Fruit fly (Drosophila melanogaster): ENCODE data around the gene Msp300.

Msp300 gene

dm6 chr2L:5224724-5225319 is 124.1 kb downstream of the Msp300 start:
- TF ChIP-seq CG4496 (GFP tag; IDR thresholded peaks at IDR 0.05) (peak; percentile 41; the same call in 2 of the 3 replicates), Pif1B (GFP tag; optimal IDR thresholded peaks at IDR 0.05) (no peak), CG14655 (GFP tag; optimal IDR thresholded peaks at IDR 0.05) (no peak), CG9948 (tag; optimal IDR thresholded peaks at IDR 0.05) (no peak), gl (tag; optimal IDR thresholded peaks at IDR 0.05) (no peak)

dm6 chr2L:5225547-5226213 is 125.0 kb downstream of the Msp300 start:
- TF ChIP-seq CG15710 (tag; optimal IDR thresholded peaks at IDR 0.05) (no peak), CG17806 (tag; optimal IDR thresholded peaks at IDR 0.05) (no peak), CG12605 (GFP tag; IDR thresholded peaks at IDR 0.05) (peak; percentile 61), Pif1A (GFP tag; optimal IDR thresholded peaks at IDR 0.05) (peak; percentile 63), Pif1B (GFP tag; optimal IDR thresholded peaks at IDR 0.05) (peak; percentile 39), CG10348 (GFP tag; IDR thresholded peaks at IDR 0.05) (no peak), CG8159 (tag; optimal IDR thresholded peaks at IDR 0.05) (no peak), CG32121 (GFP tag; IDR thresholded peaks at IDR 0.05) (peak; percentile 81), gl (tag; optimal IDR thresholded peaks at IDR 0.05) (no peak), CG9948 (tag; optimal IDR thresholded peaks at IDR 0.05) (peak; percentile 0), Ets98B (GFP tag; IDR thresholded peaks at IDR 0.05) (peak; percentile 76), CG8301 (tag; optimal IDR thresholded peaks at IDR 0.05) (peak; percentile 29), rn (GFP tag; IDR thresholded peaks at IDR 0.05) (peak; percentile 30; the same call in 1 of the 2 replicates), CG13204 (GFP tag; optimal IDR thresholded peaks at IDR 0.05) (no peak), D1 (tag; optimal IDR thresholded peaks at IDR 0.05) (no peak), EcR (GFP tag; optimal IDR thresholded peaks at IDR 0.05) (no peak), fd96Ca (GFP tag; IDR thresholded peaks at IDR 0.05) (peak; percentile 80; the same call in 2 of the 3 replicates), Snoo (tag; optimal IDR thresholded peaks at IDR 0.05) (no peak), CG4496 (GFP tag; IDR thresholded peaks at IDR 0.05) (peak; percentile 72), CG14655 (GFP tag; optimal IDR thresholded peaks at IDR 0.05) (peak; percentile 38)

- TF ChIP-seq CG15710 (tag; optimal IDR thresholded peaks at IDR 0.05) = no peak
- no peak for TF ChIP-seq Pif1B (GFP tag; optimal IDR thresholded peaks at IDR 0.05)
- TF ChIP-seq EcR (GFP tag; optimal IDR thresholded peaks at IDR 0.05) = no peak
- TF ChIP-seq Ets98B (GFP tag; IDR thresholded peaks at IDR 0.05) = no peak
- TF ChIP-seq CG4496 (GFP tag; IDR thresholded peaks at IDR 0.05) = no peak
- no peak for TF ChIP-seq CG34367 (tag; optimal IDR thresholded peaks at IDR 0.05)
- no peak for TF ChIP-seq CG17806 (tag; optimal IDR thresholded peaks at IDR 0.05)
- TF ChIP-seq CG9948 (tag; optimal IDR thresholded peaks at IDR 0.05) = no peak
- no peak for TF ChIP-seq CG12605 (GFP tag; IDR thresholded peaks at IDR 0.05)
- no peak for TF ChIP-seq CG32121 (GFP tag; IDR thresholded peaks at IDR 0.05)
- TF ChIP-seq CG8301 (tag; optimal IDR thresholded peaks at IDR 0.05) = no peak
Observed at dm6 chr2L:5226891-5227554, 126.3 kb downstream of the Msp300 start.

- TF ChIP-seq fd96Ca (GFP tag; IDR thresholded peaks at IDR 0.05) (peak; percentile 21; the same call in 1 of the 3 replicates), Pif1B (GFP tag; optimal IDR thresholded peaks at IDR 0.05) (no peak), Ets98B (GFP tag; IDR thresholded peaks at IDR 0.05) (peak; percentile 13; the same call in 1 of the 2 replicates), CG12605 (GFP tag; IDR thresholded peaks at IDR 0.05) (peak; percentile 34; the same call in 1 of the 2 replicates), rn (GFP tag; IDR thresholded peaks at IDR 0.05) (no peak)
Observed at dm6 chr2L:5228581-5229077, 128.0 kb downstream of the Msp300 start.

- TF ChIP-seq CG15710 (tag; optimal IDR thresholded peaks at IDR 0.05) (no peak), CG34367 (tag; optimal IDR thresholded peaks at IDR 0.05) (no peak), Ets98B (GFP tag; IDR thresholded peaks at IDR 0.05) (no peak), CG14655 (GFP tag; optimal IDR thresholded peaks at IDR 0.05) (no peak), D1 (tag; optimal IDR thresholded peaks at IDR 0.05) (no peak), CG32121 (GFP tag; IDR thresholded peaks at IDR 0.05) (no peak), Snoo (tag; optimal IDR thresholded peaks at IDR 0.05) (no peak), CG9948 (tag; optimal IDR thresholded peaks at IDR 0.05) (no peak), rn (GFP tag; IDR thresholded peaks at IDR 0.05) (no peak), fd96Ca (GFP tag; IDR thresholded peaks at IDR 0.05) (no peak), CG8301 (tag; optimal IDR thresholded peaks at IDR 0.05) (no peak), CG12605 (GFP tag; IDR thresholded peaks at IDR 0.05) (no peak), Pif1B (GFP tag; optimal IDR thresholded peaks at IDR 0.05) (no peak), CG10348 (GFP tag; IDR thresholded peaks at IDR 0.05) (no peak)
Observed at dm6 chr2L:5229239-5229638, 128.6 kb downstream of the Msp300 start.

dm6 chr2L:5229735-5230347 is 129.2 kb downstream of the Msp300 start:
- TF ChIP-seq rn (GFP tag; IDR thresholded peaks at IDR 0.05) = no peak
